Worm (Caenorhabditis elegans) whole organism, L2 larva: ENCODE measurements around the gene D1086.8.

Experiments used
- F13H6.1 ChIP-seq: sonication (generic microtip); optimal IDR thresholded peaks from 2 replicates; lab custom pipeline; 2016; ENCODE audit warnings: missing genetic modification characterization, missing compliant biosample characterization
- R02D3.7 ChIP-seq: fragments of 150-350 bp; optimal IDR thresholded peaks from 2 replicates; lab custom pipeline; 2014; ENCODE audit warnings: missing biosample characterization, missing genetic modification characterization
- blmp-1 ChIP-seq: sonication (generic microtip); optimal IDR thresholded peaks from 2 replicates; lab custom pipeline; 2017; ENCODE audit warnings: missing genetic modification characterization, mild to moderate bottlenecking, missing compliant biosample characterization, antibody characterized with exemption, moderate library complexity; ENCODE audit not compliant: insufficient read depth
- ceh-16 ChIP-seq: fragments of 150-350 bp; optimal IDR thresholded peaks from 2 replicates; lab custom pipeline; 2014; ENCODE audit warnings: missing biosample characterization, missing genetic modification characterization
- ceh-82 ChIP-seq: fragments of 150-350 bp; optimal IDR thresholded peaks from 2 replicates; lab custom pipeline; 2014; ENCODE audit warnings: missing biosample characterization, missing genetic modification characterization
- crh-2 ChIP-seq: sonication (generic microtip); optimal IDR thresholded peaks from 2 replicates; lab custom pipeline; 2017; ENCODE audit warnings: missing biosample characterization, missing genetic modification characterization
- dmd-4 ChIP-seq: sonication (generic microtip); optimal IDR thresholded peaks from 2 replicates; lab custom pipeline; 2017; ENCODE audit warnings: missing biosample characterization, missing genetic modification characterization
- elt-3 ChIP-seq: sonication (generic microtip); optimal IDR thresholded peaks from 2 replicates; lab custom pipeline; 2017; ENCODE audit warnings: missing biosample characterization, missing genetic modification characterization
- fos-1 ChIP-seq: fragments of 150-350 bp; optimal IDR thresholded peaks from 2 replicates; lab custom pipeline; 2014; ENCODE audit warnings: missing biosample characterization, missing genetic modification characterization
- gmeb-1 ChIP-seq: fragments of 150-350 bp; optimal IDR thresholded peaks from 2 replicates; lab custom pipeline; 2014; ENCODE audit warnings: missing biosample characterization, missing genetic modification characterization
- lin-11 ChIP-seq: fragments of 150-350 bp; sonication (generic microtip); optimal IDR thresholded peaks from 2 replicates; lab custom pipeline; 2014; ENCODE audit warnings: missing biosample characterization, missing genetic modification characterization, inconsistent platforms, mixed read lengths
- lin-13 ChIP-seq: fragments of 150-350 bp; optimal IDR thresholded peaks from 2 replicates; lab custom pipeline; 2014; ENCODE audit warnings: missing biosample characterization, missing genetic modification reagents, missing genetic modification characterization
- lin-39 ChIP-seq: fragments of 150-350 bp; optimal IDR thresholded peaks from 2 replicates; lab custom pipeline; 2014; ENCODE audit warnings: missing biosample characterization, missing genetic modification reagents, missing genetic modification characterization
- lsy-2 ChIP-seq, 2 experiments: fragments of 150-350 bp in 1 of 2; sonication (generic microtip) in 1 of 2; optimal IDR thresholded peaks; 2 replicates each; lab custom pipeline; 2014 to 2017; ENCODE audit warnings: missing biosample characterization in 2 of 2, missing genetic modification characterization in 2 of 2
- mab-5 ChIP-seq: fragments of 150-350 bp; optimal IDR thresholded peaks from 2 replicates; lab custom pipeline; 2014; ENCODE audit warnings: missing biosample characterization, missing genetic modification characterization
- mbf-1 ChIP-seq: sonication (generic microtip); optimal IDR thresholded peaks from 2 replicates; lab custom pipeline; 2017; ENCODE audit warnings: missing biosample characterization, missing genetic modification characterization
- mdl-1 ChIP-seq, 2 experiments: fragments of 150-350 bp in 1 of 2; sonication (generic microtip) in 1 of 2; optimal IDR thresholded peaks; 2 replicates each; lab custom pipeline; 2017; ENCODE audit warnings: missing biosample characterization in 2 of 2, missing genetic modification characterization in 2 of 2
- nhr-11 ChIP-seq: fragments of 150-350 bp; optimal IDR thresholded peaks from 2 replicates; lab custom pipeline; 2014; ENCODE audit warnings: missing biosample characterization, missing genetic modification characterization
- nhr-129 ChIP-seq: fragments of 150-350 bp; optimal IDR thresholded peaks from 2 replicates; lab custom pipeline; 2014; ENCODE audit warnings: missing biosample characterization, missing genetic modification characterization
- nhr-21 ChIP-seq: fragments of 150-350 bp; optimal IDR thresholded peaks from 2 replicates; lab custom pipeline; 2014; ENCODE audit warnings: missing biosample characterization, missing genetic modification characterization
- nhr-23 ChIP-seq: fragments of 150-350 bp; optimal IDR thresholded peaks from 2 replicates; lab custom pipeline; 2014; ENCODE audit warnings: missing biosample characterization, missing genetic modification reagents, missing genetic modification characterization
- nhr-237 ChIP-seq: fragments of 150-350 bp; optimal IDR thresholded peaks from 2 replicates; lab custom pipeline; 2014; ENCODE audit warnings: missing biosample characterization, missing genetic modification characterization
- nhr-25 ChIP-seq: fragments of 150-350 bp; sonication (generic microtip); optimal IDR thresholded peaks from 3 replicates; lab custom pipeline; 2014; ENCODE audit warnings: missing biosample characterization, missing genetic modification characterization
- nhr-6 ChIP-seq: fragments of 150-350 bp; optimal IDR thresholded peaks from 2 replicates; lab custom pipeline; 2014; ENCODE audit warnings: missing biosample characterization, missing genetic modification characterization
- peb-1 ChIP-seq: fragments of 150-350 bp; optimal IDR thresholded peaks from 2 replicates; lab custom pipeline; 2014; ENCODE audit warnings: missing biosample characterization, missing genetic modification characterization
- sem-4 ChIP-seq: fragments of 150-350 bp; optimal IDR thresholded peaks from 2 replicates; lab custom pipeline; 2014; ENCODE audit warnings: missing biosample characterization, missing genetic modification reagents, missing genetic modification characterization
- sma-3 ChIP-seq: sonication (generic microtip); optimal IDR thresholded peaks from 2 replicates; lab custom pipeline; 2016; ENCODE audit warnings: missing genetic modification reagents, missing genetic modification characterization, missing compliant biosample characterization
- sma-9 ChIP-seq, 2 experiments: fragments of 150-350 bp in 1 of 2; sonication (generic microtip) in 1 of 2; optimal IDR thresholded peaks; 2 replicates each; lab custom pipeline; 2014 to 2016; ENCODE audit warnings: missing genetic modification characterization in 2 of 2, mild to moderate bottlenecking in 1 of 2, missing biosample characterization in 1 of 2, missing compliant biosample characterization in 1 of 2, missing genetic modification reagents in 1 of 2, moderate library complexity in 1 of 2
- unc-55 ChIP-seq: fragments of 150-350 bp; sonication (generic microtip); optimal IDR thresholded peaks from 3 replicates; lab custom pipeline; 2014; ENCODE audit warnings: missing biosample characterization, missing genetic modification reagents, missing genetic modification characterization
- ztf-1 ChIP-seq: fragments of 200-800 bp; sonication (Bioruptor generic); conservative IDR thresholded peaks from 2 replicates; pipeline ENCODE4 v1.3.6; 2022; ENCODE audit warnings: missing genetic modification characterization, missing compliant biosample characterization
- ztf-11 ChIP-seq: sonication (generic microtip); optimal IDR thresholded peaks from 2 replicates; lab custom pipeline; 2017; ENCODE audit warnings: missing biosample characterization, missing genetic modification characterization
- ztf-4 ChIP-seq: fragments of 150-350 bp; optimal IDR thresholded peaks from 2 replicates; lab custom pipeline; 2014; ENCODE audit warnings: missing biosample characterization, missing genetic modification characterization

The D1086.8 gene

ce11 chrV:14092403-14092802, 1.5 kb upstream of the D1086.8 start, which contains the start of gene D1086.3 (continued):
- TF ChIP-seq crh-2 (tag; lab: Kevin White, UChicago): no peak
- TF ChIP-seq R02D3.7 (tag; lab: Kevin White, UChicago): no peak
- TF ChIP-seq sma-3 (GFP tag; lab: Kevin White, UChicago): peak; percentile 35
- TF ChIP-seq blmp-1 (tag; lab: Kevin White, UChicago): no peak
- TF ChIP-seq nhr-21 (tag; lab: Kevin White, UChicago): peak; percentile 39
- TF ChIP-seq sma-9 (GFP tag; optimal IDR thresholded peaks at IDR 0.05; lab: Kevin White, UChicago): peak; percentile 40
- TF ChIP-seq sma-9 (tag; optimal IDR thresholded peaks at IDR 0.05; lab: Kevin White, UChicago): no peak
- TF ChIP-seq nhr-23 (tag; lab: Kevin White, UChicago): no peak
- no peak for TF ChIP-seq F13H6.1 (tag; lab: Kevin White, UChicago)

ce11 chrV:14094546-14094945, 641 bp downstream of the D1086.8 start:
- TF ChIP-seq nhr-237 (no peak), ceh-16 (tag; lab: Kevin White, UChicago) (no peak), ztf-1 (GFP tag; lab: Robert Waterston, UW) (no peak), lin-11 (no peak), mbf-1 (tag; lab: Kevin White, UChicago) (no peak), nhr-11 (tag; lab: Kevin White, UChicago) (no peak), F13H6.1 (tag; lab: Kevin White, UChicago) (no peak), sma-9 (GFP tag; optimal IDR thresholded peaks at IDR 0.05; lab: Kevin White, UChicago) (no peak), sma-9 (tag; optimal IDR thresholded peaks at IDR 0.05; lab: Kevin White, UChicago) (no peak), ztf-4 (tag; lab: Kevin White, UChicago) (no peak), mdl-1 (tag; optimal IDR thresholded peaks at IDR 0.05; lab: Kevin White, UChicago) (no peak), ztf-11 (no peak), lin-13 (no peak), lsy-2 (tag; optimal IDR thresholded peaks at IDR 0.05; lab: Kevin White, UChicago) (no peak), dmd-4 (tag; lab: Kevin White, UChicago) (no peak)

ce11 chrV:14094953-14095352, 1.0 kb downstream of the D1086.8 start:
- TF ChIP-seq sem-4 (tag; lab: Kevin White, UChicago): no peak
- TF ChIP-seq lin-39 (tag; lab: Kevin White, UChicago): no peak
- no peak for TF ChIP-seq gmeb-1 (tag; lab: Kevin White, UChicago)
- no peak for TF ChIP-seq crh-2 (tag; lab: Kevin White, UChicago)
- no peak for TF ChIP-seq dmd-4 (tag; lab: Kevin White, UChicago)
- TF ChIP-seq ceh-82 (tag; lab: Kevin White, UChicago): no peak
- no peak for TF ChIP-seq F13H6.1 (tag; lab: Kevin White, UChicago)
- no peak for TF ChIP-seq unc-55 (GFP tag; lab: Kevin White, UChicago)
- no peak for TF ChIP-seq blmp-1 (tag; lab: Kevin White, UChicago)
- peak; percentile 84 for TF ChIP-seq sma-9 (GFP tag; optimal IDR thresholded peaks at IDR 0.05; lab: Kevin White, UChicago)
- TF ChIP-seq sma-9 (tag; optimal IDR thresholded peaks at IDR 0.05; lab: Kevin White, UChicago): no peak
- no peak for TF ChIP-seq nhr-6 (tag; lab: Kevin White, UChicago)
- no peak for TF ChIP-seq peb-1 (tag; lab: Kevin White, UChicago)
- TF ChIP-seq nhr-21 (tag; lab: Kevin White, UChicago): peak; percentile 72
- peak; percentile 26 for TF ChIP-seq fos-1 (tag; lab: Kevin White, UChicago)
- TF ChIP-seq nhr-129 (tag; lab: Kevin White, UChicago): no peak
- peak in 1 of 2 experiments; percentile 3 for TF ChIP-seq mdl-1 (tag; optimal IDR thresholded peaks at IDR 0.05; lab: Kevin White, UChicago)
- peak; percentile 57 for TF ChIP-seq sma-3 (GFP tag; lab: Kevin White, UChicago)
- TF ChIP-seq mab-5 (tag; lab: Kevin White, UChicago): peak; percentile 24
- peak; percentile 65 for TF ChIP-seq nhr-25 (tag; lab: Kevin White, UChicago)

ce11 chrV:14097358-14097757, 3.5 kb downstream of the D1086.8 start:
- TF ChIP-seq gmeb-1 (tag; lab: Kevin White, UChicago) (no peak), elt-3 (no peak), ceh-16 (tag; lab: Kevin White, UChicago) (no peak), nhr-21 (tag; lab: Kevin White, UChicago) (no peak), nhr-25 (tag; lab: Kevin White, UChicago) (no peak), sma-9 (GFP tag; optimal IDR thresholded peaks at IDR 0.05; lab: Kevin White, UChicago) (no peak), sma-9 (tag; optimal IDR thresholded peaks at IDR 0.05; lab: Kevin White, UChicago) (no peak)
